Worm (Caenorhabditis elegans) whole organism, L4/young adult: ENCODE data around the gene T27A10.2.

Experiments
- W03F9.2 ChIP-seq: fragments of 150-350 bp; optimal IDR thresholded peaks from 2 replicates; lab custom pipeline; 2014; ENCODE audit warnings: missing biosample characterization, missing genetic modification characterization
- dao-5 ChIP-seq: sonication (generic microtip); optimal IDR thresholded peaks from 2 replicates; lab custom pipeline; 2016; ENCODE audit warnings: missing genotype, missing genetic modification characterization, moderate library complexity, missing compliant biosample characterization

ce11 chrX:3551173-3551572 is 34.6 kb upstream of the T27A10.2 start:
- TF ChIP-seq dao-5 (tag; lab: Kevin White, UChicago), result no peak
- TF ChIP-seq W03F9.2, result no peak
